Worm (Caenorhabditis elegans): Measurements from ENCODE around the gene sru-28.

sru-28 gene

ce11 chrV:1486031-1486430 lies 20.1 kb upstream of the sru-28 start:
- peak; percentile 52 for TF ChIP-seq ces-1 (GFP tag; optimal IDR thresholded peaks at IDR 0.05)
- peak; percentile 73 for TF ChIP-seq fkh-10 (GFP tag; optimal IDR thresholded peaks at IDR 0.05)
- no peak for TF ChIP-seq hlh-30 (tag; optimal IDR thresholded peaks at IDR 0.05; ENCODE audit: insufficient read depth)
- no peak for TF ChIP-seq ctbp-1 (GFP tag; IDR thresholded peaks at IDR 0.05)

- TF ChIP-seq D1046.2 (GFP tag; IDR thresholded peaks at IDR 0.05): no peak
- no peak for TF ChIP-seq F49E8.2 (tag; optimal IDR thresholded peaks at IDR 0.05; ENCODE audit: borderline replicate concordance)
These were observed 18.8 kb upstream of the sru-28 start for ce11 chrV:1487262-1487661.

ce11 chrV:1488642-1489041 lies 17.5 kb upstream of the sru-28 start:
- TF ChIP-seq nhr-11 (tag; optimal IDR thresholded peaks at IDR 0.05): peak; percentile 16
- TF ChIP-seq F26F4.8 (GFP tag; conservative IDR thresholded peaks at IDR 0.05): no peak

ce11 chrV:1491510-1491909 lies 14.6 kb upstream of the sru-28 start, which contains the start of gene C38C3.6:
Gene C38C3.6, minus strand, starts transcription at chrV:1491610.
- TF ChIP-seq lin-15B (tag; optimal IDR thresholded peaks at IDR 0.05): no peak
- no peak for TF ChIP-seq R02D3.7 (tag; optimal IDR thresholded peaks at IDR 0.05)
- no peak for TF ChIP-seq lin-13 (GFP tag; optimal IDR thresholded peaks at IDR 0.05)
- no peak for TF ChIP-seq nhr-77 (tag; optimal IDR thresholded peaks at IDR 0.05)
- TF ChIP-seq ces-1 (GFP tag; optimal IDR thresholded peaks at IDR 0.05): no peak
- no peak for TF ChIP-seq nhr-102 (tag; optimal IDR thresholded peaks at IDR 0.05)
- no peak for TF ChIP-seq snpc-4 (tag; optimal IDR thresholded peaks at IDR 0.05)
- no peak for TF ChIP-seq dve-1 (tag; optimal IDR thresholded peaks at IDR 0.05; ENCODE audit: insufficient read depth)
- no peak for TF ChIP-seq D1046.2 (GFP tag; IDR thresholded peaks at IDR 0.05)
- no peak for TF ChIP-seq nhr-76 (tag; optimal IDR thresholded peaks at IDR 0.05)
- no peak for TF ChIP-seq F26F4.8 (GFP tag; conservative IDR thresholded peaks at IDR 0.05)
- no peak for TF ChIP-seq pqm-1 (tag; optimal IDR thresholded peaks at IDR 0.05)
- TF ChIP-seq F44E2.7 (GFP tag; IDR thresholded peaks at IDR 0.05): no peak

- no peak for TF ChIP-seq ceh-62 (tag; optimal IDR thresholded peaks at IDR 0.05)
- no peak for TF ChIP-seq nhr-111 (GFP tag; optimal IDR thresholded peaks at IDR 0.05)
- TF ChIP-seq R02D3.7 (tag; optimal IDR thresholded peaks at IDR 0.05): no peak
- TF ChIP-seq ces-1 (GFP tag; optimal IDR thresholded peaks at IDR 0.05): no peak
- TF ChIP-seq nhr-6 (tag; optimal IDR thresholded peaks at IDR 0.05): no peak
- no peak for TF ChIP-seq mxl-2 (GFP tag; conservative IDR thresholded peaks at IDR 0.05)
- TF ChIP-seq ceh-32 (tag; optimal IDR thresholded peaks at IDR 0.05; ENCODE audit: poor library complexity): no peak
- no peak for TF ChIP-seq duxl-1 (tag; optimal IDR thresholded peaks at IDR 0.05; ENCODE audit: poor library complexity)
- TF ChIP-seq daf-8 (GFP tag; IDR thresholded peaks at IDR 0.05): no peak
- TF ChIP-seq snpc-1.2 (GFP tag; IDR thresholded peaks at IDR 0.05): no peak
- no peak for TF ChIP-seq nhr-28 (tag; optimal IDR thresholded peaks at IDR 0.05)
- no peak for TF ChIP-seq zfp-2 (tag; optimal IDR thresholded peaks at IDR 0.05)
- TF ChIP-seq nhr-76 (tag; optimal IDR thresholded peaks at IDR 0.05): no peak
- TF ChIP-seq F26F4.8 (GFP tag; conservative IDR thresholded peaks at IDR 0.05): no peak
- TF ChIP-seq zip-2 (tag; optimal IDR thresholded peaks at IDR 0.05): no peak
- TF ChIP-seq ceh-82 (tag; optimal IDR thresholded peaks at IDR 0.05): no peak
- TF ChIP-seq lim-7 (GFP tag; IDR thresholded peaks at IDR 0.05): no peak
- TF ChIP-seq gei-8 (GFP tag; optimal IDR thresholded peaks at IDR 0.05): no peak
- TF ChIP-seq skn-1 (tag; optimal IDR thresholded peaks at IDR 0.05): no peak
These were observed 11.6 kb upstream of the sru-28 start, which contains the start of gene spig-7 for ce11 chrV:1494469-1494868. Gene spig-7, plus strand, starts transcription at chrV:1494769.

ce11 chrV:1495334-1495733 lies 10.8 kb upstream of the sru-28 start, which contains the start of gene C38C3.3:
Gene C38C3.3, plus strand, starts transcription at chrV:1495634.
- TF ChIP-seq nhr-48 (tag; optimal IDR thresholded peaks at IDR 0.05) (no peak), php-3 (GFP tag; IDR thresholded peaks at IDR 0.05) (no peak), lin-1 (GFP tag; IDR thresholded peaks at IDR 0.05) (no peak), lsy-2 (tag; optimal IDR thresholded peaks at IDR 0.05) (no peak), zag-1 (tag; optimal IDR thresholded peaks at IDR 0.05) (no peak), pha-4 (GFP tag; IDR thresholded peaks at IDR 0.05) (no peak), pha-4 (tag; optimal IDR thresholded peaks at IDR 0.05) (no peak), snpc-4 (tag; optimal IDR thresholded peaks at IDR 0.05) (no peak), aha-1 (tag) (no peak), zfp-3 (GFP tag; conservative IDR thresholded peaks at IDR 0.05) (no peak), nhr-10 (tag; optimal IDR thresholded peaks at IDR 0.05) (no peak), T20F7.1 (GFP tag; optimal IDR thresholded peaks at IDR 0.05) (no peak), ama-1 (optimal IDR thresholded peaks at IDR 0.05) (no peak), egl-43 (GFP tag; IDR thresholded peaks at IDR 0.05) (no peak)

Measured in whole organism, L4 larva.